Worm (Caenorhabditis elegans): ENCODE results near the gene Y26G10.6.

Gene Y26G10.6

DNA sequence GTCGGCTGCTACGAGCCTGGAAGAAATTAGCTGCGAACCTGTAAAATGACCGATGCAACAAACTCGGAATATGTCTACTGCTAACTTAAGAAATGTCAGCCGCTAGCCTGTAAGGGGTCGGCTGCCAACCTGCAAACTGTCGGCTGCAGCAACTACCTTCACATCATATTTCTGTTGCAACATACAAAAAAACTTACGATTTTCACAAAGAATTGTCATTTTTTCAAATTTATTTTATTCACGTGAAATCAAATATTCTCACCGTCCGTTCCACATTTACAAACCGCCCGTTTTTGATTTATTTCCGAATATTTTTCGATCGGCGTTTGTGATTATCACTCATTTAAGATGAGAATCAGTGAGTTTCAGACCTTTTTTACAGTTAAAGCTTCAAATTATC, at the start of gene Y26G10.6:
Gene Y26G10.6, plus strand, starts transcription at position 301 of the 400 bp plus-strand sequence.
- no peak for TF ChIP-seq unc-62 (GFP tag; optimal IDR thresholded peaks at IDR 0.05)

DNA sequence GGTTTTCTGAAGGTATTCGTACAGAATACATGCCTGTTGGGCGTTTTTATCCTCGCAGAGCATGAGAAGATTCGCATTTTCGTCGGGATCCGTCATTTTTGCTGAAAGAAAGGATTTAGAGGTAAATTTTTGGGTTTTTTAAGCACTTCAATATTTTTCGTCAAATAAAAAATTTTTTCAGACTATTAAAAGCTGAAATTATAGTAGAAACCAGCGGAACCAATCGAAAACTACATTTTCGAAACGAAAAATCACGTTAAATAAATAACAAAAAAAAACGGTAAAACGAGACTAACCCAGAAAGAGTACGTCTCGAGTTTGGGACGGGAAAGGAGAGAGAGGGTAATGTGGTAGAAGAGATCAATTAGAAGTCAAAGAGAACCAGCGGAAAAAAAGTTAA, 49.3 kb upstream of the Y26G10.6 start, which contains the start of gene fbxa-192:
Gene fbxa-192, minus strand, starts transcription at position 101 of the 400 bp plus-strand sequence.
- TF ChIP-seq unc-62 (GFP tag; optimal IDR thresholded peaks at IDR 0.05): no peak

DNA sequence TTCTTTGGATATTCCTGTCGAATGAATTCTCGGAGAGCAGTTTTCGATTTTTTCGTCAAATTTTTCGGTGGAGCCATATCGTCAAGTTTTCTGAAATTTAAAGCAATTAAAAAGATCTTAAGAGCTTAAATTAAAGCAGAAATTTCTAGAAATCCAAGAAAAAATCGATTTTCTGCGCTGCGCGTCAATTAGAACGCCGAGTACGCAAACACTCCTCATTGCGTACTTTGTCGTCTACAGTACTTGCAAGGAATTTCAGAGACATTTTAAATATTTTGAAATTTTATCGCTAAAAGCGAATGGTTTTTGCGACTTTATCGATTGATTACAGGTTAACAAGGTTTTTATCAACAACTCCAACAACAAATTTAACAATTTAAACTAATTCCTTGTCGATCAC, 44.6 kb upstream of the Y26G10.6 start:
- no peak for TF ChIP-seq unc-62 (GFP tag; optimal IDR thresholded peaks at IDR 0.05)

DNA sequence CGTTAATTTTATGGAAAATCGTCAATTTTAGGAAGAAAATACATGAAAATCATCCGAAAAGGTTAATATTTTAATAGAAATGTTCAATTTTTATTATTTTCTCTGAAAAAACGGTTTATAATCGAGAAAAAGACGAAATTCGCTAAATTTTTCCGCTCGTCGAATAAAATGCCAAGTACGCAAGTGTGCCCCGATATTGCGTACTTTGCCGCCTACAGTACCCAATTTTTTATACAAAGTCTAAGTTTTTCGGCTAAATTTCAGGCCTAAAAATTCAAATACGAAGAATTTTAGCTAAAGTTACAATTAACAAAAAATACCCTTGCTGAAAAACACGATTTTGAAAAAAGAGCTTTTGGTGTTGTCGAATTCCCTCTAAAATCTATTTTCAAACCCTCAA, 40.9 kb upstream of the Y26G10.6 start:
- TF ChIP-seq unc-62 (GFP tag; optimal IDR thresholded peaks at IDR 0.05): no peak

DNA sequence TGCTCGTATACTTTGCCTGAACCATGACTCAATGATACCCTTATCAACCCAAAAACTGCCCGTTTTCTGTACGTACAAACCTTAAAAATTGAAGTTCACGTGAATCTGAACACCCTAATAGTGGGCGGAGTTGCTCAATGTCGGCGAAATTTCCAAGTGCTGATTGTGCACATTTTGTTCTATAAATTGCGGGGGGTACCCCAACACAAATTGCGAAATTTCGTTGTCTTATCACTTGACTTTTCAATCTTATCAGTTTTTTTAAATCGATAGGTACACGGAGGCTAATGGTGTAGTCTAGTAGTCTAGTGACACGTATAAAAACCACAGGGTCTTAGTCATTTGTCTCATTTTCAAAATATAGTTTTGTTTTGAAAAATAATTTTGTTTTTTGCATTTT, 40.5 kb upstream of the Y26G10.6 start, which contains the start of gene fbxa-108:
Gene fbxa-108, minus strand, starts transcription at position 158 of the 400 bp plus-strand sequence.
- no peak for TF ChIP-seq unc-62 (GFP tag; optimal IDR thresholded peaks at IDR 0.05)

DNA sequence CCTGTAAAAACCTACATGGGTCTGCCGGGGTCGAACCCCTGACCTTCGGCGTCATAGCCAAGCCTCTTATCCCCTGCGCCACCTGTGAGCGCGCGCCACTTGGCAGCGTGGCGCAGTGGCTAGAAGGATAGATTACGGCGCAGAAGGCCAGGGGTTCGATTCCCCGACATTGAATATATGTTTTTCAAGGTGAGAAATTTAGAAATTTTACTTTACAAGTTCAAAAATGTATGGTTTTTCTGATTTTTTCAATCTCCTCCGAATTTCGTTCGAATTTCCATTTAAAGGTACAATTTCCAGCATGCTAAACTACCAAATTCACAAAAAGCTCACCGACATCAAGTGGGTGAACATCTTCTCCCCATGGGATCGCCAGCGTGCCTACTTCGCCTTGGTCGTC, 39.8 kb upstream of the Y26G10.6 start, which contains the start of gene dgat-2:
Gene dgat-2, plus strand, starts transcription at position 301 of the 400 bp plus-strand sequence.
- no peak for TF ChIP-seq unc-62 (GFP tag; optimal IDR thresholded peaks at IDR 0.05)

DNA sequence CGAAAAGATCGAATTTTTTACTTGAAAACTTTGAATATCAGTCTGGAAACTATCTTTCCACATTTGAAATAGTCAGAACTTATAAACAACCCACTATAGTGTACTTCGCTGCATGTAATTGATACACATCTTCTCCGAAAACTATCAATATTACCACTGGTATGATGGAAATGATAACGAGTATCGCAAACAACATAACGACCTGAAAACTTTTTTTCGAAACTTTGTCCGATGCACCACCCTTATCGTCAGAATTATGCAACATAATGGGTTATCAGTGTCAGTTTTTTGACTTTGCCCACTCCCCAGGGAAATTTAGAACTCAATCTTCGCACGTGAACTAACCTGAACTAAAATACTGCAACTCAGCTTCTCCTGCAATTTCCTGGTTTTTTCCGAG, 37.5 kb upstream of the Y26G10.6 start:
- no peak for TF ChIP-seq unc-62 (GFP tag; optimal IDR thresholded peaks at IDR 0.05)

DNA sequence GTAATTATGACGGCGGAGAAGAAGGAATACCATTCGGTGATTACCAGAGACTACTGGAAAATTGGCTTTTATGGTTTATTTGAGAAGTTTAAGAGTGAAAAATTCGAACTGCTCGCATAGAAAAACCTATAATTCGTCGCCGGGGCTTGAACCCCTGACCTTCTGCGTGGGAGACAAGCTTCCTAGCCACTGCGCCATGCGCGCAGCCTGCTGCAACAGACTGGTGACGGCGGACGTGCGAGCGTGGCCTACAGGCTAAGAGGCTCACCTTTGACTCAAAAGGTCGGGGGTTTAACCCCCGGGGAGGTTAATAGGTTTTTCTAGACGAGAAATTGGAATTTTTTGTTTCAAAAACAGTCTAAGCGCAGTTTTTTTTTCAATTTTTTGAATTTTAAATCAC, 35.4 kb upstream of the Y26G10.6 start:
- no peak for TF ChIP-seq unc-62 (GFP tag; optimal IDR thresholded peaks at IDR 0.05)

DNA sequence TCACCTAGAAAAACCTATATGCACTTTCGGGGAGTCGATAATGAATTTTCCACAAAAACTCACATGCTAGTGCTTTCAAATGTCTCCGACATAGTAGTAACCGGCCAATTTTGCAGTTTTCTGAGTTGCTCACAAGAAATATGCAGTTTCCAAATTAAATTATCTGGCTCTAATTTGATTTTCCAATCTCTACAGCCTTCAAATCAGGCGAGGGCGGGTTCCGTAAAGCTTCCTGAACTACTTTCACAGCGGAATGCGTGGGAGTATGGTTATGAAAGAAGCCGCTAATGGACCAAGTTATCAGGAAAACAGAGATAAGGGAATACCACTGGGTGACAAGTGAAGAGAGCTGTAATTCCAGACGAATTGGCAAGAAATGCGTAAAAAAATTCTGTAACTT, 33.9 kb upstream of the Y26G10.6 start, which contains the start of gene F59A1.11:
Gene F59A1.11, minus strand, starts transcription at position 101 of the 400 bp plus-strand sequence.
- TF ChIP-seq unc-62 (GFP tag; optimal IDR thresholded peaks at IDR 0.05): no peak

DNA sequence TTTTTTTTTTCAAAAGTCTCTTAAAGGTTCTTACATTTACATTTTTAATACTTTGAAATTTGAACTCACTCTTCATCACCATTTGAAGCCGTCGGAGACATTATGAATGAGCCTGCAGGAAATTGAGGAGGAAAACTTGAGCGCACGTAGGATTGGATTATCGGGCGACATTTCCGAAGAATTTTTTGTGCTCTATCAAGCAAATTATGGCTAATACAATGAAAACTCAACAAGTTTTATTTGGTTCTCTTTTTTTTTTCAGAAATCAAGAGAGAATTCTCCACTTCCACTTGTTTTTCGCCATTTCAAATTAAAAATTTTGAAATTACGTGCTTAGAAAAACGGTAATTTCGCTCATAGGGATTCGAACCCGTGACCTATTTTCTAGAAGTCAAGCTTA, 32.1 kb upstream of the Y26G10.6 start, which contains the start of gene F59A1.12:
Gene F59A1.12, minus strand, starts transcription at position 101 of the 400 bp plus-strand sequence.
- TF ChIP-seq unc-62 (GFP tag; optimal IDR thresholded peaks at IDR 0.05): no peak

DNA sequence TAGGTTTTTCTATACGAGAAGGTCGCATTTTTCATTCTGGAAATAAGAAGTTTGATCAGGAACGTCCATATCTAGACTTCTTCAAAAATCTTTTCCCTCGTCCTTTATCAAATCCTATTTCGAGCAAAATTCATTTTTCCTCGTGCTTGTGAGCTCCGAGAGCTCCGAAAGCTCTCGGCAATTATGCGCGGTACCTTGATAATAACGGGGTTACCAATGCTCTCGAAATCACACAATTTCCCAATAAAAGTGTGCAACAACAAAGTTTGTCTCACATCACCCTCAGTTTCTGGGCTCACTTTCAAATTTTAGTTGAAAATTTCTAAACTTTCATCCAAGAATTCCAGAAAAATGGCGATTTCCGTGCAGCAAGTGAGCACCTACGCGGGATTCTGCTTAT, 31.2 kb upstream of the Y26G10.6 start, which contains the start of gene str-89:
Gene str-89, plus strand, starts transcription at position 301 of the 400 bp plus-strand sequence.
- TF ChIP-seq unc-62 (GFP tag; optimal IDR thresholded peaks at IDR 0.05): no peak

DNA sequence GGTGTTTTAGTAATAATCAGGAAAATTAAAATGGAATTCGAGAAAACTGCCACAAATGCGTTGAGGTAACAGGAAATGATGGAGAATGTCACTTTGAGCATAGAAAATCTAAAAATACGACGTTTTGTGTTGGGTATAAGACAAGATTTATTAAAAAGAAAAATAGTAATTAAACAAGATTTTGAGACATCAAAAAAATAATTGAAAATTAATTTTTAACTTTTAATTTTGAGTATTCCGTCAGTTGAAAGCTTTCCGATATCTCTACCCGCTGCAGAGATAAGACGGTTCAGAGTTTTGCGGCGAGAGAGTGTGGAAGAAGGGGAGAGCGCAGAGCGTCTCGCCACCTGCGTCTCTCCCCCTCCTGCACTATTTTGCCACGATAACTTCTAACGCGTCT, 26.4 kb upstream of the Y26G10.6 start, which contains the start of gene str-93:
Gene str-93, minus strand, starts transcription at position 101 of the 400 bp plus-strand sequence.
- no peak for TF ChIP-seq unc-62 (GFP tag; optimal IDR thresholded peaks at IDR 0.05)

DNA sequence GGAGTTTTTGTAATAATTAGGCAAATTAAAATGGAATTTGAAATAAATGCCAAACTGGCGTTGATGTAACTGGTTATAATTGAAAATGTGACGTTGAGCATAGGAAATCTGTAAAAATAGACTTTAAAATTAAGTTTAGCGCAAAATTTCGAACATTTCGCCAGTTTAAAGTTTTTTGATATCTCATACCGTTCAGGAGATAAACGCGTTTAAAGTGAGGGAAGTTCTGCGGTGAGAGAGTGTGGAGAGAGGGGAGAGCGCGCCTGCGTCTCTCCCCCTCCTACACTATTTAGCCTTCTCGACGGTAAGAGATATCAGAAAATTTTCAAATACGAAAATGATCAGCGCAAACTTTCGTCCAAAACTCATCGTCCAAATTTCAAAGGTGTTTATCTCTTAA, 23.2 kb upstream of the Y26G10.6 start, which contains the start of gene str-92:
Gene str-92, minus strand, starts transcription at position 101 of the 400 bp plus-strand sequence.
- no peak for TF ChIP-seq unc-62 (GFP tag; optimal IDR thresholded peaks at IDR 0.05)

DNA sequence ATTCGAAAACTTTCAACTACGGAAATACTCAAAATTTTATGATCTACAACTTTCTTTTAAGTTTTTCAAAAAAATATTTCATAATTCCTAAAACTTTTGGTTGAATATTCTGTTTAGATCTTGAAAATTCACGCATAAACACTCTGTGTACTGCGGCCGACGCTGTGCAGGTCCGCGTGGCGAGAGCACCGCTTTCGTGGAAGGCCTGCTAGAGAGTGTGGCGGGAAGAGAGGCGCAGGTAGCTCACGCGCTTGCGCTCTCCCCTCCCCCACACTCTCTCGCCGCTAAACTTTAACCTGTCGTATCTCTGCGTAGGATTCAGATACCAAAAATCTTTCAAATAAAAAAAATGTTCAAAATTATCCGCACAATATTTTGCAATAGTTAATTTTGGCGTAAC, 16.5 kb upstream of the Y26G10.6 start:
- no peak for TF ChIP-seq unc-62 (GFP tag; optimal IDR thresholded peaks at IDR 0.05)

DNA sequence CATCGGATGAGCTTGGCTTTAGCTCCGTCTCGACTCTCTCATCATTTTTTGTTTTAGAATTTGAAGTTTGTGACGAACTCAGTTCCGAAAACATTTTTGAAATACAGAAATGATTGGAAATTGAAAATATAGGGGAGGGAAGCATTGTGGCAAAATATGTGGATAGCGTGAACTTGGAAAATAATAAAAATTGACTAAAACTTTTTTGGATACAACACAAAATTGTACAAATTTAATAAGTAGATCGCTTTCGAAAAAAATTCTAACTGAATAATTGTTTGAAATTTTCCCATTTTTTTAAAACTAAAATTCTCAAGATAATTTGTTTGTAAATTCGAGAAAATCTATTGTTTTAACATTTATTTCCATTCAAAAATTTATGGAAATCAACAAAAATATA, 16.0 kb upstream of the Y26G10.6 start, which contains the start of gene F59A1.15:
Gene F59A1.15, minus strand, starts transcription at position 101 of the 400 bp plus-strand sequence.
- no peak for TF ChIP-seq unc-62 (GFP tag; optimal IDR thresholded peaks at IDR 0.05)

DNA sequence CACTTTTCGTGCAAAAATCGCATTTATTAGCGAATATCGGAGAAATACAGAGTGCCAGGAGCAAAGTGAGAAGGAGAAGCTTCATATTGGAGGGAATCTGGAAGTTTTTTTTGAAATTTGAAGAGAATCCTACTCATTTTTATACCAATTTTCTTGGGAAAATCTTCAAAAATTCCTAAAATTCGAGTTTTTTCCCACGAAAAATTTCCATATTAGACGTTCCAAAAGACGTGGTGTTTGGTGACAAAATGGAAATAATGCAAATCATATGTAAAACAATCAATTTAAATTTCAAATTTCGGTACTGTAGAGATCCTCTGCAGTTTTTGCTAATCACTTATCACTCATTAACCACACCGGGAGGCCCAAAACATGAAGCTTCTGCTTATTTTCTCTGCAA, 14.9 kb upstream of the Y26G10.6 start, which contains the start of the genes F59A1.16 and F59A1.6:
Gene F59A1.16, minus strand, starts transcription at position 101 of the 400 bp plus-strand sequence.
Gene F59A1.6, plus strand, starts transcription at position 285 of the 400 bp plus-strand sequence.
- TF ChIP-seq unc-62 (GFP tag; optimal IDR thresholded peaks at IDR 0.05): no peak

DNA sequence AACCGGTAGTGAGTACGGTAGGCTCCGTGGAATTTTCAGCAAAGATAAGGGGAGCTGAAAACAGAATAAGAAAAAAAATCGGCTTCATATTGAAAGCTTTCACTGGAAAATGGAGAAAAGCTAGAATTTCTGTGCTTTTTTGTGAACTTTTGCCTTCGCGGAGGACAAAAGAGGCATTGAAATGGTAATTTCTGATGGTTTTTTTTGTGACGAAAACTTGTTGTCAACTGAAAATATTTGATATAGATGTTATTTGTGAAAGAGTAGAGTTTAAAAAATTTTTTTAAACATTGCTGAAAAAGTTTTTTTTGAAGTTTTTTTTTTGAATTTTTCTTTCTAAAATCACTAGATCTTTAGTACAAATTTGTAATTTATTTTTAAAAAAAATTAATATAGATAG, 12.9 kb upstream of the Y26G10.6 start, which contains the start of gene F59A1.18:
Gene F59A1.18, minus strand, starts transcription at position 101 of the 400 bp plus-strand sequence.
- TF ChIP-seq unc-62 (GFP tag; optimal IDR thresholded peaks at IDR 0.05): no peak

Data from whole organism, dauer.